Worm (Caenorhabditis elegans): ENCODE data around the gene R04A9.6.

ce11 chrX:423757-424156, 26.4 kb downstream of the R04A9.6 start:
- no peak for TF ChIP-seq ama-1 (optimal IDR thresholded peaks at IDR 0.05)
- no peak for TF ChIP-seq jun-1 (tag; optimal IDR thresholded peaks at IDR 0.05)
- TF ChIP-seq ceh-82 (tag; optimal IDR thresholded peaks at IDR 0.05) = no peak
- no peak for TF ChIP-seq aly-2 (tag; optimal IDR thresholded peaks at IDR 0.05)
- TF ChIP-seq nhr-23 (tag; optimal IDR thresholded peaks at IDR 0.05) = no peak
- TF ChIP-seq nhr-25 (tag; optimal IDR thresholded peaks at IDR 0.05) = no peak
- no peak for TF ChIP-seq zag-1 (tag; optimal IDR thresholded peaks at IDR 0.05)
